Worm (Caenorhabditis elegans): ENCODE results near the gene Y46E12BL.2.

The Y46E12BL.2 gene

DNA sequence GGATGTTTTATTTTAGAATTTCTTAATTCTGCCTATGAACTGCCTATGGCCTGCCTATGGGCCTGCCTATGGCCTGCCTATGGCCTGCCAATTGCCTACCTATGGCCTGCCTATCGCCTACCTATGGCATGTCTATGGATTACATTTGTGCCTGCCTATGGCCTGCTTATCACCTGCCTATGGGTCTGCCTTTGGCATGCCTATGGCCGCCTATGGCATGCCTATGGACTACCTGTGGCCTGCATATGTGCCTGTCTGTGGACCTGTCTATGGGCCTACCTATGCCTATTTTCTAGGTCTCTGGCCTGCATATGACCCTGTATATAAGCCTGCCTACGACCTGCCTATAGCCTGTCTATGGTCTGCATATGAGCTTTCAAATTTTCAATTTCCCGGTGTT lies 28.3 kb downstream of the Y46E12BL.2 start:
- TF ChIP-seq dmd-4 (tag; optimal IDR thresholded peaks at IDR 0.05; ENCODE audit: borderline replicate concordance) (no peak), elt-4 (tag; optimal IDR thresholded peaks at IDR 0.05) (no peak), ceh-19 (GFP tag; optimal IDR thresholded peaks at IDR 0.05) (no peak), tbx-2 (tag; optimal IDR thresholded peaks at IDR 0.05) (no peak), C08G9.2 (tag; optimal IDR thresholded peaks at IDR 0.05) (peak; percentile 31), ceh-45 (GFP tag; IDR thresholded peaks at IDR 0.05) (0 out of 2 replicates have a peak, but pooled peaks have one; percentile 5), ceh-18 (tag; optimal IDR thresholded peaks at IDR 0.05) (no peak), madf-2 (tag; optimal IDR thresholded peaks at IDR 0.05) (no peak), hlh-13 (GFP tag; optimal IDR thresholded peaks at IDR 0.05) (no peak), fkh-10 (GFP tag; optimal IDR thresholded peaks at IDR 0.05) (no peak), npax-4 (tag; optimal IDR thresholded peaks at IDR 0.05) (no peak), ceh-31 (tag; optimal IDR thresholded peaks at IDR 0.05) (no peak), pha-2 (tag; optimal IDR thresholded peaks at IDR 0.05) (no peak), ahr-1 (tag; optimal IDR thresholded peaks at IDR 0.05) (no peak), ceh-24 (tag; optimal IDR thresholded peaks at IDR 0.05) (no peak), mec-3 (tag; optimal IDR thresholded peaks at IDR 0.05; ENCODE audit: borderline replicate concordance) (peak; percentile 46)

DNA sequence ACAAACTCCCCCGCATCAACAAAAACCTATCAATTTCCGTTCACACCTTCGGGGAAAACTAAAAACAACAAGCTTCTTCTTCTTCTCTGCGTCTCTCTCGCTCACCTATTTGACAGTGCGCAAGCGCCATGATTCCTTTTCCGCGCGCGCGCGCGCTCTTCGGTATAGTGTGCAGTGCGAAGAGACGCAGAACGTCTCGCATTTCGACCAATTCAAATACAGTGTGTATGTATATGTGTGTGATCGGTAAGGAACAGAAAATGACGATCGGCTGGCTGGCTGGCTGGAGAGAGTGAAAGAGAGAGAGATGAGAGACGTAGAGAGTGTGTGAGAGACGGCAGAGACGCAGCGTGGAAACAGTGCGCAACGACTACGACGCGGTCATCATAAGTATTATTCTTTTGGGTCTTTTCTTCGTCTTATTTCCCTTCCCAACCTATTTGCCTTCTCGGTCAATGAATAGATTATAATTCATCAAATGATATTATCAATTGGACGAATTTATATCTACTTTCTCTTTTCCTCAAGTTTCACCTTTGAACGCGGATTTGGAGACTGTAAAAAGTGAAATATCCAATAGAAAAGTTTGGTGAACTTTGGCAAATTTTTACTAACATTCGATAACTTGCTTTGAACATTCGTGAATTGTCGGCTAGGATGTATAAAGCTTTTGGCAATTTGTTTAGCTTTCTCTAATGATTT lies 30.5 kb downstream of the Y46E12BL.2 start:
- TF ChIP-seq pat-9 (tag; optimal IDR thresholded peaks at IDR 0.05) (no peak), odd-2 (tag; optimal IDR thresholded peaks at IDR 0.05) (no peak), sdc-2 (tag; optimal IDR thresholded peaks at IDR 0.05) (peak; percentile 6), hlh-15 (tag; optimal IDR thresholded peaks at IDR 0.05) (no peak), hlh-6 (tag; optimal IDR thresholded peaks at IDR 0.05) (no peak), unc-86 (tag; optimal IDR thresholded peaks at IDR 0.05) (no peak), pqm-1 (tag; optimal IDR thresholded peaks at IDR 0.05) (peak; percentile 1), zip-5 (tag; optimal IDR thresholded peaks at IDR 0.05) (no peak), ceh-14 (tag; optimal IDR thresholded peaks at IDR 0.05) (no peak), ahr-1 (tag; optimal IDR thresholded peaks at IDR 0.05) (no peak), hlh-13 (GFP tag; optimal IDR thresholded peaks at IDR 0.05) (no peak), pax-1 (tag; optimal IDR thresholded peaks at IDR 0.05) (peak; percentile 34), lim-6 (tag; optimal IDR thresholded peaks at IDR 0.05) (no peak), tbx-2 (tag; optimal IDR thresholded peaks at IDR 0.05) (peak; percentile 87), ceh-19 (GFP tag; optimal IDR thresholded peaks at IDR 0.05) (no peak), K09A11.1 (tag; optimal IDR thresholded peaks at IDR 0.05; ENCODE audit: insufficient read depth) (no peak), lin-11 (tag; optimal IDR thresholded peaks at IDR 0.05) (no peak), T23F11.4 (GFP tag; optimal IDR thresholded peaks at IDR 0.05) (no peak), unc-3 (GFP tag; conservative IDR thresholded peaks at IDR 0.05) (no peak), unc-3 (tag; optimal IDR thresholded peaks at IDR 0.05) (no peak), nhr-232 (tag; optimal IDR thresholded peaks at IDR 0.05) (no peak), ref-2 (tag; optimal IDR thresholded peaks at IDR 0.05) (peak; percentile 75), pha-4 (tag; optimal IDR thresholded peaks at IDR 0.05) (no peak), ceh-18 (tag; optimal IDR thresholded peaks at IDR 0.05) (peak; percentile 66), unc-42 (tag; optimal IDR thresholded peaks at IDR 0.05) (no peak), ceh-24 (tag; optimal IDR thresholded peaks at IDR 0.05) (no peak), C38D4.7 (GFP tag; optimal IDR thresholded peaks at IDR 0.05) (no peak), rnt-1 (tag; optimal IDR thresholded peaks at IDR 0.05) (peak; percentile 64), sox-4 (tag; optimal IDR thresholded peaks at IDR 0.05) (peak; percentile 25), ceh-9 (tag; optimal IDR thresholded peaks at IDR 0.05) (no peak), dve-1 (tag; optimal IDR thresholded peaks at IDR 0.05) (peak; percentile 49), fax-1 (tag; optimal IDR thresholded peaks at IDR 0.05) (no peak), nfya-1 (tag; optimal IDR thresholded peaks at IDR 0.05) (peak; percentile 82), gmeb-2 (tag; optimal IDR thresholded peaks at IDR 0.05) (no peak), ceh-31 (tag; optimal IDR thresholded peaks at IDR 0.05) (peak; percentile 82), C08G9.2 (tag; optimal IDR thresholded peaks at IDR 0.05) (peak; percentile 28), hlh-30 (tag; optimal IDR thresholded peaks at IDR 0.05; ENCODE audit: insufficient read depth) (peak; percentile 71), syd-9 (tag; optimal IDR thresholded peaks at IDR 0.05) (no peak), ceh-30 (tag; optimal IDR thresholded peaks at IDR 0.05) (no peak), che-1 (tag; optimal IDR thresholded peaks at IDR 0.05) (no peak), ttx-3 (tag; optimal IDR thresholded peaks at IDR 0.05) (no peak)
